Fruit fly (Drosophila melanogaster) whole organism, embryonic: ENCODE results near the gene Snm1.
A peak's percentile ranks its signal among the peaks of the same experiment; 100 is the strongest.

ENCODE experiments used
- ATbp ChIP-seq: fragments of 200-800 bp; sonication (Bioruptor generic); optimal IDR thresholded peaks from 2 replicates; lab custom pipeline; 2017; ENCODE audit warnings: missing biosample characterization, mild to moderate bottlenecking, missing genetic modification characterization, missing genetic modification reagents
- Ada2b ChIP-seq: fragments of 200-800 bp; sonication (Bioruptor generic); IDR thresholded peaks from 2 replicates; pipeline ENCODE4 v1.3.6; 2022; ENCODE audit warnings: missing biosample characterization, missing genetic modification characterization
- B-H2 ChIP-seq: fragments of 200-800 bp; sonication (Bioruptor generic); optimal IDR thresholded peaks from 2 replicates; lab custom pipeline; 2018; ENCODE audit warnings: missing biosample characterization, mild to moderate bottlenecking, missing genetic modification characterization
- Bdp1 ChIP-seq: fragments of 200-800 bp; sonication (Bioruptor generic); optimal IDR thresholded peaks from 3 replicates; lab custom pipeline; 2016; ENCODE audit warnings: missing biosample characterization, missing genetic modification characterization
- CG10431 ChIP-seq: fragments of 200-800 bp; sonication (Bioruptor generic); optimal IDR thresholded peaks from 3 replicates; lab custom pipeline; 2018; ENCODE audit warnings: missing biosample characterization, mild to moderate bottlenecking, missing genetic modification characterization
- CG11085 ChIP-seq: fragments of 200-800 bp; sonication (Bioruptor generic); IDR thresholded peaks from 2 replicates; pipeline ENCODE4 v1.3.6; 2022; ENCODE audit warnings: missing biosample characterization, missing genetic modification characterization
- CG11560 ChIP-seq: fragments of 200-800 bp; sonication (Bioruptor generic); IDR thresholded peaks from 3 replicates; pipeline ENCODE4 v1.3.6; 2022; ENCODE audit warnings: missing biosample characterization, missing genetic modification characterization
- CG11696 ChIP-seq: fragments of 200-800 bp; sonication (Bioruptor generic); IDR thresholded peaks from 2 replicates; pipeline ENCODE4 v1.3.6; 2022; ENCODE audit warnings: missing biosample characterization, missing genetic modification characterization
- CG12769 ChIP-seq: fragments of 200-800 bp; sonication (Bioruptor generic); optimal IDR thresholded peaks from 2 replicates; lab custom pipeline; 2019; ENCODE audit warnings: missing biosample characterization, mild to moderate bottlenecking, missing genetic modification characterization, moderate library complexity
- CG13287 ChIP-seq: fragments of 200-800 bp; sonication (Bioruptor generic); IDR thresholded peaks from 2 replicates; pipeline ENCODE4 v1.3.6; 2022; ENCODE audit warnings: missing biosample characterization, missing genetic modification characterization; ENCODE audit not compliant: partially characterized antibody
- CG17186 ChIP-seq: fragments of 200-800 bp; sonication (Bioruptor generic); optimal IDR thresholded peaks from 3 replicates; lab custom pipeline; 2017; ENCODE audit warnings: missing biosample characterization, missing genetic modification reagents, missing genetic modification characterization
- CG17568 ChIP-seq: fragments of 200-800 bp; sonication (Bioruptor generic); optimal IDR thresholded peaks from 2 replicates; lab custom pipeline; 2018; ENCODE audit warnings: missing biosample characterization, mild to moderate bottlenecking, missing genetic modification characterization, moderate library complexity
- CG17912 ChIP-seq: fragments of 200-800 bp; sonication (Bioruptor generic); optimal IDR thresholded peaks from 2 replicates; lab custom pipeline; 2018; ENCODE audit warnings: missing biosample characterization, mild to moderate bottlenecking, missing genetic modification characterization
- CG18011 ChIP-seq: fragments of 200-800 bp; sonication (Bioruptor generic); optimal IDR thresholded peaks from 2 replicates; lab custom pipeline; 2017; ENCODE audit warnings: missing biosample characterization, missing genetic modification characterization, mild to moderate bottlenecking, moderate library complexity, missing genotype
- CG18764 ChIP-seq: fragments of 200-800 bp; sonication (Bioruptor generic); optimal IDR thresholded peaks from 3 replicates; lab custom pipeline; 2016; ENCODE audit warnings: missing biosample characterization, missing genetic modification characterization
- CG31365 ChIP-seq: fragments of 200-800 bp; sonication (Bioruptor generic); optimal IDR thresholded peaks from 2 replicates; lab custom pipeline; 2018; ENCODE audit warnings: missing biosample characterization, mild to moderate bottlenecking, missing genetic modification characterization
- CG33213 ChIP-seq: fragments of 200-800 bp; sonication (Bioruptor generic); optimal IDR thresholded peaks from 3 replicates; lab custom pipeline; 2016; ENCODE audit warnings: missing biosample characterization, missing genetic modification characterization
- CG33557 ChIP-seq: fragments of 200-800 bp; sonication (Bioruptor generic); optimal IDR thresholded peaks from 2 replicates; lab custom pipeline; 2019; ENCODE audit warnings: missing biosample characterization, mild to moderate bottlenecking, missing genetic modification characterization, moderate library complexity
- CG34224 ChIP-seq: fragments of 200-800 bp; sonication (Bioruptor generic); IDR thresholded peaks from 3 replicates; pipeline ENCODE4 v1.3.6; 2022; ENCODE audit warnings: missing biosample characterization, missing genetic modification characterization; ENCODE audit not compliant: partially characterized antibody
- CG34376 ChIP-seq: fragments of 200-800 bp; sonication (Bioruptor generic); optimal IDR thresholded peaks from 2 replicates; lab custom pipeline; 2018; ENCODE audit warnings: missing biosample characterization, mild to moderate bottlenecking, missing genetic modification characterization
- CG5953 ChIP-seq: fragments of 200-800 bp; sonication (Bioruptor generic); IDR thresholded peaks from 2 replicates; pipeline ENCODE4 v1.3.6; 2022; ENCODE audit warnings: missing biosample characterization, missing genetic modification characterization
- CG6272 ChIP-seq: fragments of 200-800 bp; sonication (Bioruptor generic); IDR thresholded peaks from 2 replicates; pipeline ENCODE4 v1.3.6; 2022; ENCODE audit warnings: missing biosample characterization, missing genetic modification characterization
- CG6854 ChIP-seq: fragments of 200-800 bp; sonication (Bioruptor generic); optimal IDR thresholded peaks from 3 replicates; lab custom pipeline; 2017; ENCODE audit warnings: missing biosample characterization, mild to moderate bottlenecking, missing genetic modification characterization
- CG7928 ChIP-seq: fragments of 200-800 bp; sonication (Bioruptor generic); optimal IDR thresholded peaks from 2 replicates; lab custom pipeline; 2017; ENCODE audit warnings: missing biosample characterization, mild to moderate bottlenecking, missing genetic modification characterization
- CG7987 ChIP-seq: fragments of 200-800 bp; sonication (Bioruptor generic); optimal IDR thresholded peaks from 2 replicates; lab custom pipeline; 2018; ENCODE audit warnings: missing biosample characterization, mild to moderate bottlenecking, missing genetic modification characterization, moderate library complexity
- CG8765 ChIP-seq: fragments of 200-800 bp; sonication (Bioruptor generic); IDR thresholded peaks from 2 replicates; pipeline ENCODE4 v1.3.6; 2022; ENCODE audit warnings: missing biosample characterization, missing genetic modification characterization
- CG9727 ChIP-seq: fragments of 200-800 bp; sonication (Bioruptor generic); optimal IDR thresholded peaks from 3 replicates; lab custom pipeline; 2017; ENCODE audit warnings: missing biosample characterization, mild to moderate bottlenecking, missing genetic modification characterization
- CG9932 ChIP-seq: fragments of 200-800 bp; sonication (Bioruptor generic); IDR thresholded peaks from 2 replicates; pipeline ENCODE4 v1.3.6; 2022; ENCODE audit warnings: missing biosample characterization, missing genetic modification characterization
- Camta ChIP-seq: fragments of 200-800 bp; sonication (Bioruptor generic); optimal IDR thresholded peaks from 2 replicates; lab custom pipeline; 2016; ENCODE audit warnings: missing biosample characterization, missing genetic modification characterization
- D ChIP-seq, 2 experiments: fragments of 200-800 bp in 1 of 2; fragments of >200 bp in 1 of 2; sonication (Bioruptor generic) in 1 of 2; optimal IDR thresholded peaks; 2 replicates in 1 of 2; 3 replicates in 1 of 2; lab custom pipeline; 2017; ENCODE audit warnings: mild to moderate bottlenecking in 1 of 2, missing biosample characterization in 1 of 2, missing genetic modification characterization in 1 of 2, missing genetic modification reagents in 1 of 2
- D19A ChIP-seq: fragments of 200-800 bp; optimal IDR thresholded peaks from 3 replicates; lab custom pipeline; 2019; ENCODE audit warnings: missing biosample characterization, mild to moderate bottlenecking, missing genetic modification characterization, moderate library complexity
- Gug ChIP-seq: fragments of 200-800 bp; sonication (Bioruptor generic); IDR thresholded peaks from 4 replicates; pipeline ENCODE4 v1.3.6; 2022; ENCODE audit warnings: missing biosample characterization, missing genetic modification characterization
- H15 ChIP-seq: fragments of 200-800 bp; sonication (Bioruptor generic); IDR thresholded peaks from 3 replicates; pipeline ENCODE4 v1.3.6; 2022; ENCODE audit warnings: missing biosample characterization, missing genetic modification characterization
- HLH3B ChIP-seq: fragments of 200-800 bp; sonication (Bioruptor generic); IDR thresholded peaks from 2 replicates; pipeline ENCODE4 v1.3.6; 2022; ENCODE audit warnings: missing biosample characterization, missing genetic modification characterization
- Hr78 ChIP-seq, 2 experiments: fragments of 200-800 bp in 1 of 2; fragments of >200 bp in 1 of 2; sonication (Bioruptor generic) in 1 of 2; optimal IDR thresholded peaks; 2 replicates each; lab custom pipeline; 2017 to 2019; ENCODE audit warnings: missing biosample characterization in 2 of 2, missing genetic modification characterization in 2 of 2, mild to moderate bottlenecking in 1 of 2, moderate library complexity in 1 of 2
- Mes4 ChIP-seq: fragments of 200-800 bp; sonication (Bioruptor generic); optimal IDR thresholded peaks from 2 replicates; lab custom pipeline; 2016; ENCODE audit warnings: missing biosample characterization, missing genetic modification characterization
- Oaz ChIP-seq: fragments of 200-800 bp; sonication (Bioruptor generic); IDR thresholded peaks from 2 replicates; pipeline ENCODE4 v1.3.6; 2022; ENCODE audit warnings: missing biosample characterization, missing genetic modification characterization
- Stat92E ChIP-seq, 3 experiments: fragments of >200 bp in 2 of 3; fragments of 200-800 bp in 1 of 3; sonication (Bioruptor generic) in 1 of 3; optimal IDR thresholded peaks; 2 replicates each; lab custom pipeline; 2017 to 2019; ENCODE audit warnings: missing biosample characterization in 3 of 3, missing genetic modification characterization in 3 of 3, mild to moderate bottlenecking in 1 of 3, moderate library complexity in 1 of 3
- aop ChIP-seq: fragments of 200-800 bp; sonication (Bioruptor generic); IDR thresholded peaks from 2 replicates; pipeline ENCODE4 v1.3.6; 2022; ENCODE audit warnings: missing biosample characterization, missing genetic modification characterization
- dati ChIP-seq: fragments of 200-800 bp; sonication (Bioruptor generic); IDR thresholded peaks from 2 replicates; pipeline ENCODE4 v1.3.6; 2022; ENCODE audit warnings: missing biosample characterization, missing genetic modification characterization
- dmrt99B ChIP-seq: fragments of 200-800 bp; sonication (Bioruptor generic); optimal IDR thresholded peaks from 2 replicates; lab custom pipeline; 2018; ENCODE audit warnings: missing biosample characterization, mild to moderate bottlenecking, missing genetic modification characterization, moderate library complexity
- eyg ChIP-seq: fragments of 200-800 bp; sonication (Bioruptor generic); optimal IDR thresholded peaks from 3 replicates; lab custom pipeline; 2016; ENCODE audit warnings: missing biosample characterization, missing genetic modification characterization
- grn ChIP-seq: fragments of 200-800 bp; sonication (Bioruptor generic); optimal IDR thresholded peaks from 3 replicates; lab custom pipeline; 2017; ENCODE audit warnings: missing biosample characterization, missing genetic modification characterization
- h ChIP-seq: fragments of >200 bp; optimal IDR thresholded peaks from 2 replicates; lab custom pipeline; 2017
- mam ChIP-seq: fragments of 200-800 bp; sonication (Bioruptor generic); optimal IDR thresholded peaks from 3 replicates; lab custom pipeline; 2016; ENCODE audit warnings: missing biosample characterization, missing genetic modification characterization
- nerfin-2 ChIP-seq: fragments of 200-800 bp; sonication (Bioruptor generic); IDR thresholded peaks from 2 replicates; pipeline ENCODE4 v1.3.6; 2022; ENCODE audit warnings: missing biosample characterization, missing genetic modification characterization; ENCODE audit not compliant: partially characterized antibody
- oc ChIP-seq: fragments of 200-800 bp; sonication (Bioruptor generic); optimal IDR thresholded peaks from 2 replicates; lab custom pipeline; 2018; ENCODE audit warnings: missing biosample characterization, mild to moderate bottlenecking, missing genetic modification characterization, moderate library complexity
- onecut ChIP-seq: fragments of 200-800 bp; sonication (Bioruptor generic); IDR thresholded peaks from 2 replicates; pipeline ENCODE4 v1.3.6; 2022; ENCODE audit warnings: missing biosample characterization, missing genetic modification characterization
- p53 ChIP-seq: fragments of 200-800 bp; sonication (Bioruptor generic); optimal IDR thresholded peaks from 2 replicates; lab custom pipeline; 2016; ENCODE audit warnings: missing biosample characterization, missing genetic modification characterization
- schlank ChIP-seq: fragments of 200-800 bp; sonication (Bioruptor generic); optimal IDR thresholded peaks from 2 replicates; lab custom pipeline; 2018; ENCODE audit warnings: missing biosample characterization, mild to moderate bottlenecking, missing genetic modification characterization
- trem ChIP-seq: fragments of 200-800 bp; optimal IDR thresholded peaks from 3 replicates; lab custom pipeline; 2019; ENCODE audit warnings: missing biosample characterization, mild to moderate bottlenecking, missing genetic modification characterization, moderate library complexity

The Snm1 gene

DNA sequence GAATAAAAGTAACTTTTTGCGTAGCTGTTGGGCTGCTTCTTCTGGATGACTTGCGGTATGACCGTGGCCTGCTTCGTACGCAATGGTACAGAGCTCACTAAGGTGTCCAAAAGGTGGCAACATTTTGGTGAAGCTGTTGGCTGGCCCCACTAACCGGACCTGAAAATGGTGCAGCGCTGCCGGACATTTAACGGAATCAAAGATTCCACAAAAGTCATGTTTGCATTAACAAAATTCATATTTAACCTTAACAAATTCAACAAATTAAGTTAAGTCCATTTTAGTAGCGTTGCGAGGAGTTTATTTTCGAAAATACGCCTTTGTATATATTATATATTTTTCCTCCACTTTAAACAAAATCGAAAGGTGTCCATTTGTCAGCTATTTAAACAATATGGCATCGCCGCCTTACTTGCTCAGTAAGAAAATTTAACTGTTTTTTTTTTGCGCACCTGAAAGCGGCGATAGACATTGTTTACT is 46.2 kb downstream of the Snm1 start, which contains the start of the genes kra and SecS (continued):
- TF ChIP-seq CG10431 (GFP tag; lab: Kevin White, UChicago) (no peak), CG6854 (GFP tag; lab: Kevin White, UChicago) (no peak), CG17568 (no peak), p53 (GFP tag; lab: Kevin White, UChicago) (no peak), schlank (peak; percentile 30), ATbp (GFP tag; lab: Kevin White, UChicago) (peak; percentile 2), CG8765 (no peak), dmrt99B (no peak), CG11560 (tag; lab: Robert Waterston, UW) (no peak), onecut (GFP tag; lab: Robert Waterston, UW) (no peak), CG11085 (GFP tag; lab: Robert Waterston, UW) (no peak), CG33557 (GFP tag; lab: Kevin White, UChicago) (peak; percentile 42), aop (GFP tag; lab: Robert Waterston, UW) (no peak), Bdp1 (GFP tag; lab: Kevin White, UChicago) (peak; percentile 18), CG9932 (GFP tag; lab: Robert Waterston, UW) (no peak), nerfin-2 (GFP tag; lab: Robert Waterston, UW) (no peak), CG34224 (no peak), CG18011 (peak; percentile 56), CG6272 (GFP tag; lab: Robert Waterston, UW) (no peak), CG11696 (no peak), Gug (peak; percentile 25; the same call in 1 of the 4 replicates), Ada2b (GFP tag; lab: Robert Waterston, UW) (no peak), Stat92E (GFP tag; optimal IDR thresholded peaks at IDR 0.05; lab: Kevin White, UChicago) (no peak), CG7928 (GFP tag; lab: Kevin White, UChicago) (peak; percentile 35), h (lab: Kevin White, UChicago) (no peak), CG33213 (GFP tag; lab: Kevin White, UChicago) (peak; percentile 65), Oaz (GFP tag; lab: Robert Waterston, UW) (no peak), Camta (GFP tag; lab: Kevin White, UChicago) (peak; percentile 5), eyg (GFP tag; lab: Kevin White, UChicago) (no peak), CG18764 (GFP tag; lab: Kevin White, UChicago) (peak; percentile 27), CG17186 (GFP tag; lab: Kevin White, UChicago) (peak; percentile 86), CG13287 (GFP tag; lab: Robert Waterston, UW) (no peak), D (optimal IDR thresholded peaks at IDR 0.05; lab: Kevin White, UChicago) (no peak), D (GFP tag; optimal IDR thresholded peaks at IDR 0.05; lab: Kevin White, UChicago) (no peak), Hr78 (GFP tag; optimal IDR thresholded peaks at IDR 0.05; lab: Kevin White, UChicago) (no peak), CG34376 (GFP tag; lab: Kevin White, UChicago) (no peak), Mes4 (no peak), dati (GFP tag; lab: Robert Waterston, UW) (no peak), trem (tag; lab: Kevin White, UChicago) (peak; percentile 85), mam (GFP tag; lab: Kevin White, UChicago) (peak; percentile 68), B-H2 (GFP tag; lab: Kevin White, UChicago) (peak; percentile 58), D19A (peak; percentile 30), HLH3B (GFP tag; lab: Robert Waterston, UW) (no peak), CG17912 (GFP tag; lab: Kevin White, UChicago) (no peak), CG7987 (GFP tag; lab: Kevin White, UChicago) (peak; percentile 57), grn (GFP tag; lab: Kevin White, UChicago) (no peak), CG9727 (GFP tag; lab: Kevin White, UChicago) (peak; percentile 48), oc (tag; lab: Kevin White, UChicago) (no peak), CG31365 (tag; lab: Kevin White, UChicago) (no peak), CG12769 (no peak), CG5953 (GFP tag; lab: Robert Waterston, UW) (no peak), H15 (GFP tag; lab: Robert Waterston, UW) (no peak)
